Fruit fly (Drosophila melanogaster): ENCODE measurements around the gene png.

dm6 chrX:1398455-1399055 is 41.2 kb upstream of the png start:
- peak; percentile 65 for TF ChIP-seq sob (GFP tag; IDR thresholded peaks at IDR 0.05)
- TF ChIP-seq D19A (tag; optimal IDR thresholded peaks at IDR 0.05) = peak; percentile 36
- no peak for TF ChIP-seq Hr39 (optimal IDR thresholded peaks at IDR 0.05)
- no peak for TF ChIP-seq CG7271 (tag; optimal IDR thresholded peaks at IDR 0.05)
- TF ChIP-seq zf30C (GFP tag; optimal IDR thresholded peaks at IDR 0.05) = no peak
- no peak for TF ChIP-seq CG4854 (GFP tag; optimal IDR thresholded peaks at IDR 0.05)
- no peak for TF ChIP-seq gcm2 (GFP tag; optimal IDR thresholded peaks at IDR 0.05)
- TF ChIP-seq Trl (optimal IDR thresholded peaks at IDR 0.05) = no peak
- TF ChIP-seq Trl (GFP tag; optimal IDR thresholded peaks at IDR 0.05) = peak; percentile 38
- TF ChIP-seq CG12391 (tag; optimal IDR thresholded peaks at IDR 0.05) = peak; percentile 64
- peak; percentile 65 for TF ChIP-seq Antp (GFP tag; optimal IDR thresholded peaks at IDR 0.05)
- TF ChIP-seq gro (GFP tag; optimal IDR thresholded peaks at IDR 0.05) = no peak
- TF ChIP-seq emc (GFP tag; optimal IDR thresholded peaks at IDR 0.05) = no peak
- peak; percentile 38 for TF ChIP-seq zfh2 (GFP tag; optimal IDR thresholded peaks at IDR 0.05)
- no peak for TF ChIP-seq CG10543 (GFP tag; optimal IDR thresholded peaks at IDR 0.05)
